Worm (Caenorhabditis elegans) whole organism, L4/young adult: ENCODE data around the gene B0454.26.
A peak's percentile ranks its signal among the peaks of the same experiment; 100 is the strongest.

Source experiments
- W03F9.2 ChIP-seq: fragments of 150-350 bp; optimal IDR thresholded peaks from 2 replicates; lab custom pipeline; 2014; ENCODE audit warnings: missing biosample characterization, missing genetic modification characterization
- dao-5 ChIP-seq: sonication (generic microtip); optimal IDR thresholded peaks from 2 replicates; lab custom pipeline; 2016; ENCODE audit warnings: missing genotype, missing genetic modification characterization, moderate library complexity, missing compliant biosample characterization
- him-1 ChIP-seq: sonication (generic microtip); optimal IDR thresholded peaks from 2 replicates; lab custom pipeline; 2016; ENCODE audit warnings: missing genotype, missing genetic modification reagents, missing genetic modification characterization, missing compliant biosample characterization

The B0454.26 gene

ce11 chrII:3012133-3012532, 26.2 kb downstream of the B0454.26 start, which contains the start of gene C41H7.9:
TSS of gene C41H7.9 (minus strand) at chrII:3012233.
- TF ChIP-seq dao-5 (tag; lab: Kevin White, UChicago) (no peak), him-1 (tag; lab: Kevin White, UChicago) (no peak), W03F9.2 (no peak)

ce11 chrII:3008400-3008799, 30.0 kb downstream of the B0454.26 start, which contains the start of gene sdz-5:
TSS of gene sdz-5 (plus strand) at chrII:3008700.
- TF ChIP-seq W03F9.2, result no peak
- no peak for TF ChIP-seq him-1 (tag; lab: Kevin White, UChicago)
- TF ChIP-seq dao-5 (tag; lab: Kevin White, UChicago), result no peak

DNA sequence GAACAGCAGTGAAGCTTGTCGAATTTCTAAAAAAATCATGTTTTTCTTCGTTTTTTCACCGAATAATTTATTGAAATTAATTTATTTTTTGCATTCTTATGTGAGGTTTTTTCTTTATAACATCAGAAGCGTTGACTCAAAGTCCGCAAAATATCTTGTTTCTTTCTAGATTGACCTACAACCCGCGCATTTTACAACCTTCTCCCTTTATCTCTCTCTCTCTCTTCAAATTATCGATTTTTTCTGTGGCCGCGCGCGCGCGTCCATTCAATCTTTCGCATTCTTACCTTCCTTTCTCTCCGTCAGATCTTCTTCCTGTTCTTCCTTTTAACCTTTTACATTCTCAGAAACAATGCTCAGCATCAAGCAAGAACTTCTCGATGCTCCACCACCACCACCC, 32.9 kb downstream of the B0454.26 start, which contains the start of gene lido-12:
Gene lido-12, plus strand, starts transcription at position 301 of the 400 bp plus-strand sequence.
- no peak for TF ChIP-seq W03F9.2
- no peak for TF ChIP-seq dao-5 (tag; lab: Kevin White, UChicago)
- no peak for TF ChIP-seq him-1 (tag; lab: Kevin White, UChicago)

ce11 chrII:3003667-3004066, 34.7 kb downstream of the B0454.26 start, which contains the start of gene lido-11:
TSS of gene lido-11 (plus strand) at chrII:3003967.
- TF ChIP-seq W03F9.2, result no peak
- TF ChIP-seq dao-5 (tag; lab: Kevin White, UChicago), result no peak
- no peak for TF ChIP-seq him-1 (tag; lab: Kevin White, UChicago)

- TF ChIP-seq dao-5 (tag; lab: Kevin White, UChicago) (no peak), him-1 (tag; lab: Kevin White, UChicago) (no peak), W03F9.2 (no peak)
These were observed 36.1 kb downstream of the B0454.26 start, which contains the start of gene lido-10 for ce11 chrII:3002211-3002610. TSS of gene lido-10 (plus strand) at chrII:3002511.

DNA sequence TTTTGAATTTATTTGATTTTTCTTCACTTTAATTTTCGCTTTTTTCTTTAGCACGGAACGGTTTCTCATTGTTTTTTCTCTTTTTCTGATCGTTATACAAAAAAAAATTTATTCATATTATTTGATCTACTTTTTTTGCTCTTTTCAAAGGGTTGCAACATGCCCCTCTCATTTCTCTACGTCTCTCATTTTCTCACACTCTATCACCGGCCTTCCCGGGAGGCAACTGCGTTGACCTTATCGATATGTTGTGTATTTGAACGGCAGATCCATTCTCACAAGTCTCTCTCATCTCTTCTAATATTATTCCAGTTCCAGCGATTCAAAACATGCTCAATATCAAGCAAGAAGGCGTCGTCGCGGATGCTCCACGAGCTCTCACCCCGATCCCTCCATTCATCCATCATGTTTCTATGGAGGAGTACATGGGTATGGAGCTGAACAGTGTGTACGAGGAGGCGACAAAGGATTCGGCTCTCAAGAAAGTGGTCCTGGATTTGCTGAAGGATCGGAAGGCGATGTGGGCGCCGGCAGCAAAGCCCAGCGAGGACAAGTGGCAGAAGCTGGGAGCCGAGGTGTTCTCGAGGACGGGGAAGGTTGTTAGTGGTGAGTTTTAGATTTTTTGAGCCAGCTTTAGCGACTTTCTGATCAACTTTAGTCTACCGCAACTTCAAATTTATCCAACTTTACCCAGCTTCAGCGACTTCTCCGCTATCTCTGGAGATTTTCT, 37.7 kb downstream of the B0454.26 start, which contains the start of gene lido-9:
Gene lido-9, plus strand, starts transcription at position 234 of the 730 bp plus-strand sequence.
- TF ChIP-seq him-1 (tag; lab: Kevin White, UChicago) (no peak), W03F9.2 (no peak), dao-5 (tag; lab: Kevin White, UChicago) (no peak)

DNA sequence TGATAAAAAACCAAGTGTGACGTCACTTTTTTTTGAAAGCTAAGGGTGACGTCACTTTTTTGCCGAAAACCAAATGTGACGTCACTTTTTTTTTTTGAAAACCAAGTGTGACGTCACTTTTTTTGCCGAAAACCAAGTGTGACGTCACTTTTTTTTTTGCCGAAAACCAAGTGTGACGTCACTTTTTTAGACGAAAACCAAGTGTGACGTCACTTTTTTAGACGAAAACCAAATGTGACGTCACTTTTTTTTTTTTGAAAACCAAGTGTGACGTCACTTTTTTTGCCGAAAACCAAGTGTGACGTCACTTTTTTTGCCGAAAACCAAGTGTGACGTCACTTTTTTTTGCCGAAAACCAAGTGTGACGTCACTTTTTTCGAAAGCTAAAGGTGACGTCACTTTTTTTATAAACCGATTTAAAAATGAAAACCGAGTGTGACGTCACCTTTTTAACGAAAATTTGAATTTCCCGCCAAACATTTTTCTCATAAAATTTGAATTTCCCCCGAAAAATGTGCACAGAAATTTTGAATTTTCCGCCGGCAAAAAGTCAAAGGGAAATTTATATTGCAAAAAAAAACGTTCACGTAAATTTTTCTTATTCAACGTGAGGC, 40.4 kb downstream of the B0454.26 start:
- no peak for TF ChIP-seq W03F9.2
- TF ChIP-seq him-1 (tag; lab: Kevin White, UChicago), result no peak
- no peak for TF ChIP-seq dao-5 (tag; lab: Kevin White, UChicago)

ce11 chrII:2996721-2997120, 41.6 kb downstream of the B0454.26 start, which contains the start of gene lido-8:
TSS of gene lido-8 (plus strand) at chrII:2997021.
- no peak for TF ChIP-seq him-1 (tag; lab: Kevin White, UChicago)
- no peak for TF ChIP-seq dao-5 (tag; lab: Kevin White, UChicago)
- no peak for TF ChIP-seq W03F9.2

DNA sequence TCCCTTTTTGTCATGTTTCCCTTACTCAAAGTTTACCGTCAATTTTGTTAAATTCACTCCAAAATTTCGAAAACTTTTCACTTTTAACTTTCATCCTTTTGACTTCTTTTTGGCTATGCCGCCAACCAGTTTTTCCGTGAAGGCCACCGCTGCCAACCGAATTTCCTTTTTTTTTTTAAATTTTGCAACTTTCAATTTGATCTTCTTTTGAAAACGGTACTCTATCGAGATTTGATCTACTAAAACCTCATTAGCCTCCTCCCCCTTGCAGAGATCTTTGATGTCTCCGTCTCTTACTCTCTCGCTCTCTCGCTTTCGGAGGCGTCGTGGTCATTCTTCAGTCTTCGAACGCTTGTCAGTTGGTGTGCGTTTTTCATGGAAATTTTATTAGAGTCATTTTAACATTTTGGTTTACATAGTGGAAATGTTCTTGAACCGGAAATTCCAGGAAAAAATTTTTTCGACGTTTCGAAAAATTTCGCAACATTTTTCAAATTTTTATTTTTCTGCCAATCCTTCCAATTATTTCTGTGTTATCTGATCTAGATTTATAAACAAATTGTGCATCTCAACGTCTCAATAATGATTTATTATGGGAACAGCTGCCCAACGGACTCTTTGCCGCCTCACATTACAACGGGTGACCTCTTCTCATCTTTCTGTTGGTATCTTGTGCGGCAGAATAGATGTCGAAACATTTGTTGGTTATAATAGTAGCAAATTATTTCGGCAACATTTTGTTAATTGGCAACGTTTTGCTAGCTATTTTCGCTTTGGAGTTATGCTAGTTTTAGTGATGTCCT, 43.6 kb downstream of the B0454.26 start:
- TF ChIP-seq him-1 (tag; lab: Kevin White, UChicago) (no peak), dao-5 (tag; lab: Kevin White, UChicago) (no peak), W03F9.2 (no peak)

DNA sequence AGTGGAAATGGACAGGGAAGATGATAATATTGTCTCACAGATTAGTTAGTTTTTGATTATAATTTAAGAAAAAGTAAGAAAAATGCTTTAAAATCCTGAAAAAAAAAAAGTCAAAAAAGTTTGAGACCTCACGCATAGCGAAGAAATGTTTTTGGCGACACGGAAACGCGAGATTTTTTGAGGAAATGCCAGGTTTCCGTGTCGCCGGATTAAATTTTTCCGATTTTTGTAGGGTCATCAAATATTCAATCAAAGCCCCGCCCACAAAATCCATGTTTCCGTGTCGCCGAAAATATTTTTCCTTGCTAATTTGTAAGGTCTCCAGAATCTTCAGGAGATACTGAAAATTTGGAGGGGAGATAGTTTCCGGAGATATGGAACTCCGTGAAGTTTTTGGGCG, 46.1 kb downstream of the B0454.26 start:
- TF ChIP-seq dao-5 (tag; lab: Kevin White, UChicago) (no peak), him-1 (tag; lab: Kevin White, UChicago) (no peak), W03F9.2 (no peak)

ce11 chrII:2991555-2992083, 46.7 kb downstream of the B0454.26 start, which contains the start of gene K08A2.2:
TSS of gene K08A2.2 (plus strand) at chrII:2991605.
- TF ChIP-seq dao-5 (tag; lab: Kevin White, UChicago) (no peak), W03F9.2 (no peak), him-1 (tag; lab: Kevin White, UChicago) (no peak)

- no peak for TF ChIP-seq him-1 (tag; lab: Kevin White, UChicago)
- TF ChIP-seq dao-5 (tag; lab: Kevin White, UChicago), result no peak
- TF ChIP-seq W03F9.2, result no peak
These were observed 48.3 kb downstream of the B0454.26 start for ce11 chrII:2990089-2990488.

ce11 chrII:2987854-2988350, 50.5 kb downstream of the B0454.26 start, which contains the start of gene lido-7:
TSS of gene lido-7 (plus strand) at chrII:2988300.
- no peak for TF ChIP-seq W03F9.2
- peak; percentile 18 for TF ChIP-seq him-1 (tag; lab: Kevin White, UChicago)
- TF ChIP-seq dao-5 (tag; lab: Kevin White, UChicago), result no peak
